Fruit fly (Drosophila melanogaster) whole organism, larva: Measurements from ENCODE around the gene qin.

ENCODE experiments used
- noc ChIP-seq: fragments of 200-800 bp; sonication (Bioruptor generic); optimal IDR thresholded peaks from 3 replicates; lab custom pipeline; 2019; ENCODE audit warnings: missing biosample characterization, mild to moderate bottlenecking, missing genetic modification characterization, moderate library complexity

Gene qin

dm6 chr3R:18590754-18591153 is at the start of gene qin:
TSS of gene qin (plus strand) at chr3R:18591027.
- no peak for TF ChIP-seq noc (tag; lab: Kevin White, UChicago)

- TF ChIP-seq noc (tag; lab: Kevin White, UChicago): no peak
These were observed 45.3 kb upstream of the qin start, which contains the start of gene fru for dm6 chr3R:18545486-18545885. TSS of gene fru (minus strand) at chr3R:18545586.

- no peak for TF ChIP-seq noc (tag; lab: Kevin White, UChicago)
These were observed 44.7 kb upstream of the qin start for dm6 chr3R:18546159-18546558.

- TF ChIP-seq noc (tag; lab: Kevin White, UChicago): no peak
These were observed 43.9 kb upstream of the qin start for dm6 chr3R:18546972-18547371.

- TF ChIP-seq noc (tag; lab: Kevin White, UChicago): no peak
These were observed 42.0 kb upstream of the qin start for dm6 chr3R:18548787-18549186.

- TF ChIP-seq noc (tag; lab: Kevin White, UChicago): no peak
These were observed 31.3 kb upstream of the qin start, which contains the start of gene CG7691 for dm6 chr3R:18559569-18559968. TSS of gene CG7691 (plus strand) at chr3R:18559869.

- no peak for TF ChIP-seq noc (tag; lab: Kevin White, UChicago)
These were observed 25.8 kb upstream of the qin start, which contains the start of the genes CG43210 and hemo for dm6 chr3R:18565073-18565472. TSS of gene CG43210 (minus strand) at chr3R:18565173. TSS of gene hemo (minus strand) at chr3R:18565173.

- TF ChIP-seq noc (tag; lab: Kevin White, UChicago): no peak
These were observed 18.5 kb upstream of the qin start for dm6 chr3R:18572240-18572803.

dm6 chr3R:18572845-18573490 is 17.9 kb upstream of the qin start, which contains the start of the genes CG7694 and fray:
TSS of gene CG7694 (plus strand) at chr3R:18573091.
TSS of gene fray (plus strand) at chr3R:18573091.
- TF ChIP-seq noc (tag; lab: Kevin White, UChicago): no peak

dm6 chr3R:18573699-18574259 is 17.0 kb upstream of the qin start:
- TF ChIP-seq noc (tag; lab: Kevin White, UChicago): peak; percentile 92

dm6 chr3R:18577739-18578417 is 12.9 kb upstream of the qin start:
- TF ChIP-seq noc (tag; lab: Kevin White, UChicago): no peak

- TF ChIP-seq noc (tag; lab: Kevin White, UChicago): no peak
These were observed 9.8 kb upstream of the qin start for dm6 chr3R:18580979-18581378.

- no peak for TF ChIP-seq noc (tag; lab: Kevin White, UChicago)
These were observed 8.6 kb upstream of the qin start for dm6 chr3R:18582236-18582635.

dm6 chr3R:18583881-18584545 is 6.8 kb upstream of the qin start:
- TF ChIP-seq noc (tag; lab: Kevin White, UChicago): peak; percentile 94

- no peak for TF ChIP-seq noc (tag; lab: Kevin White, UChicago)
These were observed 6.3 kb upstream of the qin start for dm6 chr3R:18584546-18584935.
